Fruit fly (Drosophila melanogaster) whole organism, embryonic: Measurements from ENCODE around the gene term.
A peak's percentile ranks its signal among the peaks of the same experiment; 100 is the strongest.

Source experiments
- BtbVII ChIP-seq: fragments of 200-800 bp; sonication (Bioruptor generic); optimal IDR thresholded peaks from 3 replicates; lab custom pipeline; 2017; ENCODE audit warnings: missing biosample characterization, mild to moderate bottlenecking, missing genetic modification characterization
- CG10543 ChIP-seq: fragments of 200-800 bp; sonication (Bioruptor generic); optimal IDR thresholded peaks from 3 replicates; lab custom pipeline; 2017; ENCODE audit warnings: missing biosample characterization, mild to moderate bottlenecking, missing genetic modification characterization, moderate library complexity
- CG11723 ChIP-seq: fragments of 200-800 bp; sonication (Bioruptor generic); optimal IDR thresholded peaks from 2 replicates; lab custom pipeline; 2017; ENCODE audit warnings: missing biosample characterization, mild to moderate bottlenecking, missing genetic modification characterization
- CG12071 ChIP-seq: fragments of 200-800 bp; sonication (Bioruptor generic); optimal IDR thresholded peaks from 3 replicates; lab custom pipeline; 2018; ENCODE audit warnings: missing biosample characterization, mild to moderate bottlenecking, missing genetic modification characterization
- CG13894 ChIP-seq: fragments of 200-800 bp; sonication (Bioruptor generic); optimal IDR thresholded peaks from 3 replicates; lab custom pipeline; 2018; ENCODE audit warnings: missing biosample characterization, mild to moderate bottlenecking, missing genetic modification characterization, moderate library complexity
- CG16863 ChIP-seq: fragments of 200-800 bp; sonication (Bioruptor generic); optimal IDR thresholded peaks from 3 replicates; lab custom pipeline; 2016; ENCODE audit warnings: missing biosample characterization, missing genetic modification characterization
- CG17802 ChIP-seq: fragments of 200-800 bp; sonication (Bioruptor generic); optimal IDR thresholded peaks from 2 replicates; lab custom pipeline; 2018; ENCODE audit warnings: missing biosample characterization, mild to moderate bottlenecking, missing genetic modification characterization, moderate library complexity
- CG18011 ChIP-seq: fragments of 200-800 bp; sonication (Bioruptor generic); optimal IDR thresholded peaks from 2 replicates; lab custom pipeline; 2017; ENCODE audit warnings: missing biosample characterization, missing genetic modification characterization, mild to moderate bottlenecking, moderate library complexity, missing genotype
- CG2129 ChIP-seq: fragments of 200-800 bp; sonication (Bioruptor generic); IDR thresholded peaks from 2 replicates; pipeline ENCODE4 v1.3.6; 2022; ENCODE audit warnings: missing biosample characterization, missing genetic modification characterization; ENCODE audit not compliant: partially characterized antibody
- CG2875 ChIP-seq: fragments of 200-800 bp; sonication (Bioruptor generic); optimal IDR thresholded peaks from 2 replicates; lab custom pipeline; 2017; ENCODE audit warnings: missing biosample characterization, mild to moderate bottlenecking, missing genetic modification characterization, missing genetic modification reagents
- CG32767 ChIP-seq: fragments of 200-800 bp; sonication (Bioruptor generic); IDR thresholded peaks from 2 replicates; pipeline ENCODE4 v1.3.6; 2022; ENCODE audit warnings: missing biosample characterization, missing genetic modification characterization
- CG33557 ChIP-seq: fragments of 200-800 bp; sonication (Bioruptor generic); optimal IDR thresholded peaks from 2 replicates; lab custom pipeline; 2019; ENCODE audit warnings: missing biosample characterization, mild to moderate bottlenecking, missing genetic modification characterization, moderate library complexity
- CG34224 ChIP-seq: fragments of 200-800 bp; sonication (Bioruptor generic); IDR thresholded peaks from 3 replicates; pipeline ENCODE4 v1.3.6; 2022; ENCODE audit warnings: missing biosample characterization, missing genetic modification characterization; ENCODE audit not compliant: partially characterized antibody
- CG5953 ChIP-seq: fragments of 200-800 bp; sonication (Bioruptor generic); IDR thresholded peaks from 2 replicates; pipeline ENCODE4 v1.3.6; 2022; ENCODE audit warnings: missing biosample characterization, missing genetic modification characterization
- CG6272 ChIP-seq: fragments of 200-800 bp; sonication (Bioruptor generic); IDR thresholded peaks from 2 replicates; pipeline ENCODE4 v1.3.6; 2022; ENCODE audit warnings: missing biosample characterization, missing genetic modification characterization
- CG7556 ChIP-seq: fragments of 200-800 bp; sonication (Bioruptor generic); optimal IDR thresholded peaks from 2 replicates; lab custom pipeline; 2017; ENCODE audit warnings: missing biosample characterization, mild to moderate bottlenecking, missing genetic modification characterization
- CG9609 ChIP-seq: fragments of 200-800 bp; sonication (Bioruptor generic); optimal IDR thresholded peaks from 3 replicates; lab custom pipeline; 2016; ENCODE audit warnings: missing biosample characterization, missing genetic modification characterization
- CG9932 ChIP-seq: fragments of 200-800 bp; sonication (Bioruptor generic); IDR thresholded peaks from 2 replicates; pipeline ENCODE4 v1.3.6; 2022; ENCODE audit warnings: missing biosample characterization, missing genetic modification characterization
- Dp ChIP-seq: fragments of 200-800 bp; sonication (Bioruptor generic); optimal IDR thresholded peaks from 2 replicates; lab custom pipeline; 2018; ENCODE audit warnings: missing biosample characterization, mild to moderate bottlenecking, missing genetic modification characterization, moderate library complexity
- Drgx ChIP-seq: fragments of 200-800 bp; sonication (Bioruptor generic); IDR thresholded peaks from 2 replicates; pipeline ENCODE4 v1.3.6; 2022; ENCODE audit warnings: missing biosample characterization, missing genetic modification characterization
- Ets65A ChIP-seq: fragments of 200-800 bp; sonication (Bioruptor generic); peaks from one replicate; lab custom pipeline; 2016; ENCODE audit warnings: missing biosample characterization, missing genetic modification characterization
- Fer2 ChIP-seq: fragments of 200-800 bp; sonication (Bioruptor generic); optimal IDR thresholded peaks from 2 replicates; lab custom pipeline; 2018; ENCODE audit warnings: missing biosample characterization, mild to moderate bottlenecking, missing genetic modification characterization, moderate library complexity
- Fer3 ChIP-seq: fragments of 200-800 bp; sonication (Bioruptor generic); optimal IDR thresholded peaks from 2 replicates; lab custom pipeline; 2018; ENCODE audit warnings: missing biosample characterization, mild to moderate bottlenecking, missing genetic modification characterization, moderate library complexity
- HmgD ChIP-seq: fragments of 200-800 bp; sonication (Bioruptor generic); optimal IDR thresholded peaks from 3 replicates; lab custom pipeline; 2016; ENCODE audit warnings: missing biosample characterization, missing genetic modification characterization
- Hmr ChIP-seq: fragments of 200-800 bp; sonication (Bioruptor generic); optimal IDR thresholded peaks from 3 replicates; lab custom pipeline; 2017; ENCODE audit warnings: mild to moderate bottlenecking, missing biosample characterization, missing genetic modification reagents, missing genetic modification characterization
- Hr51 ChIP-seq, 2 experiments: fragments of 200-800 bp; sonication (Bioruptor generic); optimal IDR thresholded peaks; 2 replicates in 1 of 2; 3 replicates in 1 of 2; lab custom pipeline; 2016 to 2018; ENCODE audit warnings: missing biosample characterization in 2 of 2, missing genetic modification characterization in 2 of 2, mild to moderate bottlenecking in 1 of 2, moderate library complexity in 1 of 2
- MBD-R2 ChIP-seq: fragments of 200-800 bp; sonication (Bioruptor generic); IDR thresholded peaks from 2 replicates; pipeline ENCODE4 v1.3.6; 2022; ENCODE audit warnings: missing biosample characterization, missing genetic modification characterization
- Neu2 ChIP-seq: fragments of 200-800 bp; sonication (Bioruptor generic); optimal IDR thresholded peaks from 3 replicates; lab custom pipeline; 2016; ENCODE audit warnings: missing biosample characterization, missing genetic modification characterization, borderline replicate concordance
- Nf-YA ChIP-seq: fragments of 200-800 bp; sonication (Bioruptor generic); IDR thresholded peaks from 2 replicates; pipeline ENCODE4 v1.3.6; 2022; ENCODE audit warnings: missing biosample characterization, missing genetic modification characterization
- ac ChIP-seq: fragments of 200-800 bp; sonication (Bioruptor generic); optimal IDR thresholded peaks from 3 replicates; lab custom pipeline; 2017; ENCODE audit warnings: missing biosample characterization, mild to moderate bottlenecking, missing genetic modification characterization
- bowl ChIP-seq: fragments of 200-800 bp; sonication (Bioruptor generic); IDR thresholded peaks from 2 replicates; pipeline ENCODE4 v1.3.6; 2022; ENCODE audit warnings: missing biosample characterization, missing genetic modification characterization
- esg ChIP-seq: fragments of 200-800 bp; sonication (Bioruptor generic); conservative IDR thresholded peaks from 2 replicates; pipeline ENCODE4 v1.3.6; 2022; ENCODE audit warnings: missing biosample characterization, missing genetic modification characterization
- fd96Cb ChIP-seq: fragments of 200-800 bp; sonication (Bioruptor generic); optimal IDR thresholded peaks from 2 replicates; lab custom pipeline; 2018; ENCODE audit warnings: missing biosample characterization, mild to moderate bottlenecking, missing genetic modification characterization, moderate library complexity
- fu2 ChIP-seq: fragments of 200-800 bp; sonication (Bioruptor generic); optimal IDR thresholded peaks from 2 replicates; lab custom pipeline; 2016; ENCODE audit warnings: missing biosample characterization, missing genetic modification characterization
- kay ChIP-seq: fragments of 200-800 bp; sonication (Bioruptor generic); optimal IDR thresholded peaks from 2 replicates; lab custom pipeline; 2016; ENCODE audit warnings: missing biosample characterization, missing genetic modification characterization
- kni ChIP-seq: fragments of 200-800 bp; sonication (Bioruptor generic); optimal IDR thresholded peaks from 3 replicates; lab custom pipeline; 2017; ENCODE audit warnings: mild to moderate bottlenecking, missing biosample characterization, missing genetic modification reagents, missing genetic modification characterization
- lov ChIP-seq, 2 experiments: fragments of 200-800 bp in 1 of 2; fragments of >200 bp in 1 of 2; sonication (Bioruptor generic) in 1 of 2; IDR thresholded peaks in 1 of 2; optimal IDR thresholded peaks in 1 of 2; 2 replicates in 1 of 2; 3 replicates in 1 of 2; pipeline versions ENCODE4 v1.3.6 to Lab custom; 2017 to 2022; ENCODE audit warnings: missing biosample characterization in 1 of 2, missing genetic modification characterization in 1 of 2
- maf-S ChIP-seq: fragments of 200-800 bp; sonication (Bioruptor generic); optimal IDR thresholded peaks from 2 replicates; lab custom pipeline; 2016; ENCODE audit warnings: missing biosample characterization, missing genetic modification characterization
- nmo ChIP-seq: fragments of 200-800 bp; sonication (Bioruptor generic); optimal IDR thresholded peaks from 2 replicates; lab custom pipeline; 2018; ENCODE audit warnings: missing biosample characterization, mild to moderate bottlenecking, missing genetic modification characterization, moderate library complexity
- nom ChIP-seq: fragments of 200-800 bp; sonication (Bioruptor generic); optimal IDR thresholded peaks from 2 replicates; lab custom pipeline; 2017; ENCODE audit warnings: missing biosample characterization, missing genetic modification characterization, mild to moderate bottlenecking, moderate library complexity, missing genetic modification reagents
- otp ChIP-seq: fragments of 200-800 bp; sonication (Bioruptor generic); IDR thresholded peaks from 3 replicates; pipeline ENCODE4, ENCODE4 v1.3.6; 2022; ENCODE audit warnings: missing biosample characterization, missing genetic modification characterization
- pzg ChIP-seq: fragments of 200-800 bp; sonication (Bioruptor generic); optimal IDR thresholded peaks from 3 replicates; lab custom pipeline; 2018; ENCODE audit warnings: missing biosample characterization, mild to moderate bottlenecking, missing genetic modification characterization, moderate library complexity
- repo ChIP-seq: fragments of 200-800 bp; sonication (Bioruptor generic); optimal IDR thresholded peaks from 2 replicates; lab custom pipeline; 2016; ENCODE audit warnings: missing biosample characterization, missing genetic modification characterization
- run ChIP-seq: fragments of 200-800 bp; sonication (Bioruptor generic); optimal IDR thresholded peaks from 3 replicates; lab custom pipeline; 2018; ENCODE audit warnings: missing biosample characterization, mild to moderate bottlenecking, missing genetic modification characterization
- sens ChIP-seq: fragments of 200-800 bp; sonication (Bioruptor generic); peaks from one replicate; lab custom pipeline; 2016; ENCODE audit warnings: missing biosample characterization, missing genetic modification characterization
- sim ChIP-seq: fragments of 200-800 bp; sonication (Bioruptor generic); IDR thresholded peaks from 2 replicates; pipeline ENCODE4 v1.3.6; 2022; ENCODE audit warnings: missing biosample characterization, missing genetic modification characterization
- slbo ChIP-seq: fragments of 200-800 bp; sonication (Bioruptor generic); IDR thresholded peaks from 2 replicates; pipeline ENCODE4 v1.3.6; 2022; ENCODE audit warnings: missing biosample characterization, missing genetic modification characterization
- sob ChIP-seq: fragments of 200-800 bp; sonication (Bioruptor generic); IDR thresholded peaks from 2 replicates; pipeline ENCODE4 v1.3.6; 2022; ENCODE audit warnings: missing biosample characterization, missing genetic modification characterization
- sug ChIP-seq: fragments of 200-800 bp; optimal IDR thresholded peaks from 2 replicates; lab custom pipeline; 2019; ENCODE audit warnings: missing biosample characterization, mild to moderate bottlenecking, missing genetic modification characterization, moderate library complexity
- trh ChIP-seq: fragments of 200-800 bp; sonication (Bioruptor generic); optimal IDR thresholded peaks from 2 replicates; lab custom pipeline; 2016; ENCODE audit warnings: missing biosample characterization, missing genetic modification characterization
- zfh1 ChIP-seq: fragments of 200-800 bp; sonication (Bioruptor generic); IDR thresholded peaks from 3 replicates; pipeline ENCODE4 v1.3.6; 2022; ENCODE audit warnings: missing biosample characterization, missing genetic modification characterization

term gene

dm6 chr3L:18622422-18622739, 28.8 kb upstream of the term start, which contains the start of gene bora (continued):
- no peak for TF ChIP-seq CG2129 (GFP tag; lab: Robert Waterston, UW)
- no peak for TF ChIP-seq BtbVII
- no peak for TF ChIP-seq run (tag; lab: Kevin White, UChicago)
- no peak for TF ChIP-seq nom
- TF ChIP-seq maf-S (GFP tag; lab: Kevin White, UChicago): peak; percentile 25
- TF ChIP-seq Ets65A: peak; percentile 63
- TF ChIP-seq CG33557: no peak
- TF ChIP-seq pzg (GFP tag; lab: Kevin White, UChicago): peak; percentile 27
- TF ChIP-seq sob (GFP tag; lab: Robert Waterston, UW): no peak
- TF ChIP-seq CG9932 (GFP tag; lab: Robert Waterston, UW): no peak
- no peak for TF ChIP-seq CG17802 (tag; lab: Kevin White, UChicago)
- TF ChIP-seq otp (GFP tag; lab: Robert Waterston, UW): no peak
- TF ChIP-seq CG18011: no peak
- TF ChIP-seq Fer3 (tag; lab: Kevin White, UChicago): no peak
- TF ChIP-seq CG7556 (GFP tag; lab: Kevin White, UChicago): no peak
- no peak for TF ChIP-seq bowl
- no peak for TF ChIP-seq Drgx
- no peak for TF ChIP-seq CG32767 (GFP tag; lab: Robert Waterston, UW)
- no peak for TF ChIP-seq esg (GFP tag; lab: Robert Waterston, UW)
- TF ChIP-seq Nf-YA: no peak
- no peak for TF ChIP-seq CG6272 (GFP tag; lab: Robert Waterston, UW)
- no peak for TF ChIP-seq repo (GFP tag; lab: Kevin White, UChicago)
- no peak for TF ChIP-seq CG12071
- no peak for TF ChIP-seq zfh1 (GFP tag; lab: Robert Waterston, UW)
- no peak for TF ChIP-seq CG11723 (GFP tag; lab: Kevin White, UChicago)
- no peak for TF ChIP-seq Hr51 (GFP tag; optimal IDR thresholded peaks at IDR 0.05; lab: Kevin White, UChicago)
- no peak for TF ChIP-seq CG34224 (GFP tag; lab: Robert Waterston, UW)
- no peak for TF ChIP-seq HmgD (GFP tag; lab: Kevin White, UChicago)
- no peak for TF ChIP-seq sug (tag; lab: Kevin White, UChicago)
- TF ChIP-seq sens (GFP tag; lab: Kevin White, UChicago): peak; percentile 90
- TF ChIP-seq fu2: no peak
- no peak for TF ChIP-seq kni (GFP tag; lab: Kevin White, UChicago)
- no peak for TF ChIP-seq kay (GFP tag; lab: Kevin White, UChicago)
- 0 out of 2 replicates have a peak, but pooled peaks have one; percentile 33 for TF ChIP-seq MBD-R2 (GFP tag; lab: Robert Waterston, UW)
- TF ChIP-seq sim: no peak
- TF ChIP-seq Hmr (GFP tag; lab: Kevin White, UChicago): no peak
- TF ChIP-seq CG10543 (GFP tag; lab: Kevin White, UChicago): no peak
- no peak for TF ChIP-seq Neu2
- TF ChIP-seq trh: no peak
- TF ChIP-seq fd96Cb (tag; lab: Kevin White, UChicago): no peak
- no peak for TF ChIP-seq lov (optimal IDR thresholded peaks at IDR 0.05; lab: Kevin White, UChicago)
- TF ChIP-seq lov (GFP tag; IDR thresholded peaks at IDR 0.05; lab: Robert Waterston, UW): no peak
- no peak for TF ChIP-seq CG9609 (GFP tag; lab: Kevin White, UChicago)
- peak; percentile 16 for TF ChIP-seq nmo (GFP tag; lab: Kevin White, UChicago)
- no peak for TF ChIP-seq CG16863
- no peak for TF ChIP-seq Fer2 (tag; lab: Kevin White, UChicago)
- no peak for TF ChIP-seq CG5953 (GFP tag; lab: Robert Waterston, UW)
- no peak for TF ChIP-seq CG13894 (tag; lab: Kevin White, UChicago)
- TF ChIP-seq ac: no peak
- peak; percentile 82 for TF ChIP-seq Dp (GFP tag; lab: Kevin White, UChicago)
- no peak for TF ChIP-seq slbo (GFP tag; lab: Robert Waterston, UW)
- TF ChIP-seq CG2875 (GFP tag; lab: Kevin White, UChicago): no peak
